Worm (Caenorhabditis elegans) whole organism, L4/young adult: ENCODE measurements around the gene ctsa-4.1.

Experiments
- W03F9.2 ChIP-seq: fragments of 150-350 bp; optimal IDR thresholded peaks from 2 replicates; lab custom pipeline; 2014; ENCODE audit warnings: missing biosample characterization, missing genetic modification characterization
- dao-5 ChIP-seq: sonication (generic microtip); optimal IDR thresholded peaks from 2 replicates; lab custom pipeline; 2016; ENCODE audit warnings: missing genotype, missing genetic modification characterization, moderate library complexity, missing compliant biosample characterization
- him-1 ChIP-seq: sonication (generic microtip); optimal IDR thresholded peaks from 2 replicates; lab custom pipeline; 2016; ENCODE audit warnings: missing genotype, missing genetic modification reagents, missing genetic modification characterization, missing compliant biosample characterization

Gene ctsa-4.1

ce11 chrII:6366696-6367095, at the start of gene ctsa-4.1:
Gene ctsa-4.1 (plus strand): TSS chrII:6366996.
- no peak for TF ChIP-seq W03F9.2 (tag; lab: Kevin White, UChicago)
- no peak for TF ChIP-seq dao-5 (tag; lab: Kevin White, UChicago)
- TF ChIP-seq him-1 (tag; lab: Kevin White, UChicago) = no peak

- no peak for TF ChIP-seq dao-5 (tag; lab: Kevin White, UChicago)
- TF ChIP-seq W03F9.2 (tag; lab: Kevin White, UChicago) = peak; percentile 38
These were observed 46.0 kb upstream of the ctsa-4.1 start, which contains the start of gene efr-3 for ce11 chrII:6320655-6321388. Gene efr-3 (minus strand): TSS chrII:6321159.

- TF ChIP-seq dao-5 (tag; lab: Kevin White, UChicago) (no peak), W03F9.2 (tag; lab: Kevin White, UChicago) (no peak), him-1 (tag; lab: Kevin White, UChicago) (no peak)
These were observed 44.7 kb upstream of the ctsa-4.1 start for ce11 chrII:6322081-6322480.

- TF ChIP-seq W03F9.2 (tag; lab: Kevin White, UChicago) = no peak
- no peak for TF ChIP-seq him-1 (tag; lab: Kevin White, UChicago)
- TF ChIP-seq dao-5 (tag; lab: Kevin White, UChicago) = no peak
These were observed 43.8 kb upstream of the ctsa-4.1 start, which contains the start of gene C32D5.4 for ce11 chrII:6322979-6323378. Gene C32D5.4 (minus strand): TSS chrII:6323079.

ce11 chrII:6324086-6324485, 42.7 kb upstream of the ctsa-4.1 start, which contains the start of gene sma-6:
Gene sma-6 (plus strand): TSS chrII:6324484.
- TF ChIP-seq dao-5 (tag; lab: Kevin White, UChicago) (no peak), him-1 (tag; lab: Kevin White, UChicago) (no peak), W03F9.2 (tag; lab: Kevin White, UChicago) (no peak)

- TF ChIP-seq W03F9.2 (tag; lab: Kevin White, UChicago) (no peak), dao-5 (tag; lab: Kevin White, UChicago) (no peak), him-1 (tag; lab: Kevin White, UChicago) (no peak)
These were observed 39.5 kb upstream of the ctsa-4.1 start for ce11 chrII:6327317-6327716.

- TF ChIP-seq dao-5 (tag; lab: Kevin White, UChicago) = no peak
- no peak for TF ChIP-seq W03F9.2 (tag; lab: Kevin White, UChicago)
- no peak for TF ChIP-seq him-1 (tag; lab: Kevin White, UChicago)
These were observed 38.1 kb upstream of the ctsa-4.1 start for ce11 chrII:6328672-6329071.

ce11 chrII:6331222-6331830, 35.5 kb upstream of the ctsa-4.1 start, which contains the start of gene set-4:
Gene set-4 (minus strand): TSS chrII:6331341.
- peak; percentile 78 for TF ChIP-seq him-1 (tag; lab: Kevin White, UChicago)
- TF ChIP-seq W03F9.2 (tag; lab: Kevin White, UChicago) = peak; percentile 51
- TF ChIP-seq dao-5 (tag; lab: Kevin White, UChicago) = no peak

ce11 chrII:6333887-6334286, 32.9 kb upstream of the ctsa-4.1 start, which contains the start of gene ttc-39B:
Gene ttc-39B (minus strand): TSS chrII:6333987.
- no peak for TF ChIP-seq W03F9.2 (tag; lab: Kevin White, UChicago)
- TF ChIP-seq dao-5 (tag; lab: Kevin White, UChicago) = no peak
- TF ChIP-seq him-1 (tag; lab: Kevin White, UChicago) = no peak

ce11 chrII:6334745-6335260, 32.0 kb upstream of the ctsa-4.1 start:
- TF ChIP-seq dao-5 (tag; lab: Kevin White, UChicago) = no peak

ce11 chrII:6335358-6335757, 31.4 kb upstream of the ctsa-4.1 start, which contains the start of gene C32D5.14:
Gene C32D5.14 (plus strand): TSS chrII:6335488.
- no peak for TF ChIP-seq dao-5 (tag; lab: Kevin White, UChicago)
- no peak for TF ChIP-seq him-1 (tag; lab: Kevin White, UChicago)
- TF ChIP-seq W03F9.2 (tag; lab: Kevin White, UChicago) = no peak

- TF ChIP-seq W03F9.2 (tag; lab: Kevin White, UChicago) (no peak), him-1 (tag; lab: Kevin White, UChicago) (no peak), dao-5 (tag; lab: Kevin White, UChicago) (no peak)
These were observed 27.3 kb upstream of the ctsa-4.1 start for ce11 chrII:6339511-6339910.

ce11 chrII:6339948-6340347, 26.8 kb upstream of the ctsa-4.1 start, which contains the start of gene C32D5.7:
Gene C32D5.7 (minus strand): TSS chrII:6340048.
- TF ChIP-seq dao-5 (tag; lab: Kevin White, UChicago) (no peak), him-1 (tag; lab: Kevin White, UChicago) (no peak), W03F9.2 (tag; lab: Kevin White, UChicago) (no peak)
